Fruit fly (Drosophila melanogaster) ovary, adult (tissue): Measurements from ENCODE around the gene yellow-f2.
A peak's percentile ranks its signal among the peaks of the same experiment; 100 is the strongest.

Experiments
- CG17801 ChIP-seq: fragments of 200-800 bp; optimal IDR thresholded peaks from 2 replicates; lab custom pipeline; 2019; ENCODE audit warnings: missing biosample characterization, mild to moderate bottlenecking, missing genetic modification characterization, moderate library complexity; ENCODE audit not compliant: partially characterized antibody

yellow-f2 gene

DNA sequence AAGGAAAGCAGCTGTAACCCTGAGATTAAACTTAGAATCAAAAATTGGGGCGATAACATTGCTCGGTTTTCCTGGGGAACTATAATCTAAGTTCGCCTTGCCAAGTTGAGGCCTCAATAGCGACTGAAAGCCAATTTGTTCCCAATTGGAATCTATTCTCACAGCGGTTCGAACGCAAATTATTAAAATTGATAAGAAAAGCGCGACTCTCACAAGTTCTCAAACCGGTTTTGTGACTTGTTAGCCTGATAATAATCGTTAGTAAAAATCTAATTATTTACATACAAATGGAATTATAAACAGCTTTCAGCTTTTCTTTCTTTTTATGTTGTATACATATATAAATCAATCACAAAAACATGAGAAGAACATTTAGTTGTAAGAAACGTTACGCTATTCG lies at the start of gene yellow-f2:
TSS of gene yellow-f2 (minus strand) at position 101 of the 400 bp plus-strand sequence.
- TF ChIP-seq CG17801 (GFP tag; lab: Kevin White, UChicago), result no peak

DNA sequence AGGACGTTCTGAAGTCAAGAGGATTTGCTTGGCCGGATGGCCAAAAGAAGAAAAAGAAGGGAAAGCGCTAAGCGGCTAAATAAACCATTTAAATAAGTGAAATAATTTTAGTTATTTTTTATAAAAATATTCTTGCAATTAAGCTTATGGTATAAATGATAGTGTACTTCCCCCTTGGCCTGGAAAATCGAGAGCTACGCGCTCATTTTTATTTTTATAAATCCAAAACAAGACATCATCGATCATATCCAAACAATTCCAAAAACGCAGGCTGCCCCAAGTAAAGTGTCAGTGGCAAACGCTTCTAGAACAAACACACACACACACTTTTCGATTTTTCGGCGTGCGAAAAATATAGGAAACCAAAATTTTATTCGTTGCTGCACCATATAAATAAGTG lies 49.5 kb upstream of the yellow-f2 start, which contains the start of gene Hsc70-2:
TSS of gene Hsc70-2 (plus strand) at position 301 of the 400 bp plus-strand sequence.
- TF ChIP-seq CG17801 (GFP tag; lab: Kevin White, UChicago), result no peak

DNA sequence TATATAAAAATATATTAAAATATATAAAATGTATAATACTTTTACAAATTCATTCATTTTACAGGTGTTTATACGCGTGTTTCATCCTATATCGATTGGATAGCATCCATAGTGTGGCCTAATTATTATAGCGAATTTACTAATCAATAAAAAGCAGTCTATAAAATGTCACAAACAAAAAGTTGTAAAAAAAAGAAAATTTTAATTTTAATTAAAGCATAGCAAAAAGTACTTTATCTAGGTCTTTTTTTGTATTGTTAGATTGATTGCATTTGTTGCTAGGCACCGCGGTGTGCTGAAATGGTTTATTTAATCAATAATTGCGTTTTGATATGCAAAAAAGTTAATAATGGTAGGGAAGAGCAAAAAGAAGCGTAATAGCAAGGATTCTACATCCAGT lies 48.9 kb upstream of the yellow-f2 start, which contains the start of gene CG45122:
TSS of gene CG45122 (plus strand) at position 301 of the 400 bp plus-strand sequence.
- no peak for TF ChIP-seq CG17801 (GFP tag; lab: Kevin White, UChicago)

DNA sequence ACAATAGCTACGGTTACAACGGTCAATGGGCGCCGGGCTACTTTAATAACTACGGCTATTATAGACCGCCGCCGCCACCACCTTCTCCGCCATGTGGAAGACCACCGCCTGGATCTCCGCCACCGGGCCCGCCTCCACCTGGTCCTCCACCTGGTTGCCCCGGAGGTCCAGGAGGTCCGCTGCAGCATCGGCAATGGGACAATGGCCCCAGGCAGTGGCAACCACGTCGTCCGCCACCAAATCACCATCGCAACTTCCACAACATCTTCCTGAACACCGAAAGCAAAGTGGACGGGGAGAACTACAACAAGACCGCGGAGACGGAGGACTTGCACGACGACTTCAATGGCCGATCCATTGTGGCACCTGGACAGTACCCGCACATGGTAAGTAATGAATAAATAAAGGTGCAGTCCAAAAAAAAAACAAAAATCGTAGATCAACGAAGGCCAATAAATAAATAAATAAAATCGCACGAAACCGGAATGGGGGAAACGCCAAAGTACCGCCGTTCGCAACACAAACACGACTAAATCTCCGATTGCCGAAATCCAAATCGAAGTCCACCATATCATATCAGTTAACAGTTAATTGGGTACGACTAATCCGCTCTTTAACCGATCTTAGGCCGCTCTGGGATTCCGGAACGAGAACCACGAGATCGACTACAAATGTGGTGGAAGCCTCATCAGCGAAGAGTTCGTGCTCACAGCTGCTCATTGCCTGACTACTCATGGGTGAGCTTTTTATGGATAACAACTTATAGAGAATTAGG lies 47.5 kb upstream of the yellow-f2 start, which contains the start of gene snk:
TSS of gene snk (minus strand) at position 513 of the 775 bp plus-strand sequence.
- TF ChIP-seq CG17801 (GFP tag; lab: Kevin White, UChicago), result no peak

DNA sequence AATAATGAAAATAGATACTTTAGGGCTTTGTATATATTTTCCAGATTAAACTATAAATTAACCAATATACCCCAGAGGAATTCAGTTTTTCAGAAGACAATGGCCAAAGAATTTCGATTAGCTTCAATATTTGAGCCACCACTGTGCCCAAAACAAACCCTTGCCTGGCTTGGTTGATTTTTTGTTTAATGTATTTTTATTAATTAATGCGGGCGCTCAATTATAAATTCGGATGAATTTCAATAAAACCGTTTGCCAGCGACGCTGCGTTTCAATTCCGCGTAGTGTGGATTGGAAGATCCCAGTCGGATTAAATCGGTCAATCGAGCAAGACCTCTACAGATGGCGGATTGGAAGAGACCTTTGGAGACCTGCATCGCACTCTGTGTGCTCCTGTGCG lies 46.8 kb upstream of the yellow-f2 start, which contains the start of gene CG11670:
TSS of gene CG11670 (plus strand) at position 301 of the 400 bp plus-strand sequence.
- TF ChIP-seq CG17801 (GFP tag; lab: Kevin White, UChicago), result no peak

DNA sequence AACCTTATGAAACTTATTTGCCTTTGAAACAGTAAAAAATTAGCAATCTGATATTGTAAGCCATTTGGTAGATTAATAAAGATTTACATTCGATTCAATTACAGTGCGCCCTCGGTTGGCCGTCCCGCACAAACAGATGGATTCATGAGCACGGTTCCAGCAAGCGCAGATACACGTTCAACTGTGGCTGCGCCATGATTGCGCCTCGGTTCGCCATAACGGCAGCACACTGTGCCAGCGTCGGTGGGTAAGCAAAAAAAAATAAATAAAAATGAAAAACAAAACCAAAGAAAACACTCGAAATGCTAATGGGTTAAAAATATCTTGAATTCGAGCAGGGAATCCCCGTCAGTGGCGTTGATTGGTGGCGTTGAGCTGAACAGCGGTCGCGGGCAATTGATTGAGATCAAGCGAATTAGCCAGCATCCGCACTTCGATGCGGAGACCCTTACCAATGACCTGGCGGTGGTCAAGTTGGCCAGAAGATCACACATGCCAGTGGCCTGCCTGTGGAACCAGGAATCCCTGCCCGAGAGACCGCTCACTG lies 44.2 kb upstream of the yellow-f2 start:
- no peak for TF ChIP-seq CG17801 (GFP tag; lab: Kevin White, UChicago)

DNA sequence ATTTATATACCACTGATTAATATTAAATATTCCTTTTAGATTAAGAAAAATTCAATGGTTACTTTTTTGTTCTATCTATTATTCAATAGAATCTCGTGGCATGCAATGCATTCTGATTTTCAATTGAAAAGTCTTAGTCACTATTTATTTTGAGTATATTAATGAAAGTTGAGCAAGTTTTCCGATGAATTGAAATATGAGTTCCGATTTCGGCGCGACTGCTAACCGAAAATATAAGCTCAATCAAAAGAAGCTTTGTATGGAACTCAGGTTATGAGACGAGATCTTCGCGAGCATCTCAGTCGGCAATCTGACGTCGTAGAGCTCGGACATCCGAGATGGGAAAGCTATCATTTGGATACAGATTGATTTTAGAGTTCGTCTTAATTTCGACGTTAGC lies 43.1 kb upstream of the yellow-f2 start, which contains the start of gene CG11668:
TSS of gene CG11668 (plus strand) at position 301 of the 400 bp plus-strand sequence.
- TF ChIP-seq CG17801 (GFP tag; lab: Kevin White, UChicago), result no peak

DNA sequence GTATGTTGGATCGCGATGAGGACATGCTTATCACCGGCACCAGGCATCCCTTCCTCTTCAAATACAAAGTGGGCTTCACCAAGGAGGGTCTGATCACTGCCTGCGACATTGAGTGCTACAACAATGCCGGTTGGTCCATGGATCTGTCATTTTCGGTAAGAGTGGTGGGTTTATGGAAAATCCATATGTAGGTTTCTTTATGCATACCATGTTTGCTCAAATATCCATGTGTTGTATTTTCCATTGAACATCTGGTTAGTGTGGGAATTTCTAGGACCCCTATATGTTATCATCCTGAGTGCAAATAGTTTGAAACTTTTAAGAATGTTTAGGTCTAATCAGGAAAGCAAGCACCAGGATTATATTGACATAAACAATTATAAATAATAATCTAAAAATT lies 41.1 kb upstream of the yellow-f2 start:
- TF ChIP-seq CG17801 (GFP tag; lab: Kevin White, UChicago), result no peak

DNA sequence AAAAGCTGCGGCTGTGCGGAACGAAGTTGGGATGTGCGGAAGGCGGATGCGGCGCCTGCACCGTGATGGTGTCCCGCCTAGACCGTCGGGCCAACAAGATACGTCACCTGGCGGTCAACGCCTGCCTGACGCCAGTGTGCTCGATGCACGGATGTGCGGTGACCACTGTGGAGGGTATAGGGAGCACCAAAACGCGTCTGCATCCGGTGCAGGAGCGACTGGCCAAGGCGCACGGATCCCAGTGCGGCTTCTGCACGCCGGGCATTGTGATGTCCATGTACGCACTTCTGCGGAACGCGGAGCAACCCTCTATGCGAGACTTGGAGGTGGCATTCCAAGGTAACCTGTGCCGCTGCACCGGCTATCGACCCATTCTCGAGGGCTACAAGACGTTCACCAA lies 38.7 kb upstream of the yellow-f2 start:
- no peak for TF ChIP-seq CG17801 (GFP tag; lab: Kevin White, UChicago)

DNA sequence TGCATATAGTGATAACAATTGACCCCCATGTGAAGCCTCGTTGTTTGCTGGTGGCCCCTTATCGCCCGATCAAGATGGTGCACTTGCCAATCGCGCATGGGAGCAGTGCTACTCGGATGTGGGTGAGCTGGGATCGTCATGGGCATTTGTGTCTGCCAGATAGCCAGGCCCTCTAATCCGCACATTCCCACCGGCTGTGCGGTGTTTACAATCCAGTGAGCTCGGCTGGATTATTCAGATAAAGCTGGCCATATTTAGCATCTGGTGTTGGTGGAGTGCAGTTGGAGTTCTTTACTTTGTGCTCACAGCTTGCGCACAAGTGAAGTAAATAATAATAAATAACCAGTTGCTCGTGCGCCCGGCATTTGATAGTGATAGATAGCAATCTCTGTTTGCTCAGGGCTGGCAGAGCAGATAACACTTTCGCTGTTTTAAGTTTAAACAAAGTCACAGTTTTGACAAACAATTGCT lies 38.1 kb upstream of the yellow-f2 start:
- TF ChIP-seq CG17801 (GFP tag; lab: Kevin White, UChicago), result peak; percentile 34

DNA sequence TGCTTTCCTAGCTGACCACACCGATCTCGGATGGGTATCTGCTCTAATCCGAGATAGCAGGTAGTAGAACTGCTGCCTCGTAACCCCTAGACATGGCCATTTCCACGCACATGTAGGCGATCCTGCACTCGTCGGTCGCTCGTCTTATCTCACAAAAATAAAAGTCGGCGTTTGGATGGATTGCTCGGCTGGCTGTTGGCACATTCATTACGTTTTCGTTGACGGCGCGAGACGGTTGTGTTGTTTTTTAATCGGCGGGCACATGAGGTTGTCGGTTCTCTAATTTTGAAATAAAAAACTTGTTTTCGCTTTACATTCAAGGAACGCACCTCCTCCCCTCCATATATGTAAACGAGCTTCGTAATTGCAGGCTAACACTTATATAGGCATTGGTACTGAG lies 37.4 kb upstream of the yellow-f2 start, which contains the start of gene ry:
TSS of gene ry (plus strand) at position 206 of the 400 bp plus-strand sequence.
- no peak for TF ChIP-seq CG17801 (GFP tag; lab: Kevin White, UChicago)

DNA sequence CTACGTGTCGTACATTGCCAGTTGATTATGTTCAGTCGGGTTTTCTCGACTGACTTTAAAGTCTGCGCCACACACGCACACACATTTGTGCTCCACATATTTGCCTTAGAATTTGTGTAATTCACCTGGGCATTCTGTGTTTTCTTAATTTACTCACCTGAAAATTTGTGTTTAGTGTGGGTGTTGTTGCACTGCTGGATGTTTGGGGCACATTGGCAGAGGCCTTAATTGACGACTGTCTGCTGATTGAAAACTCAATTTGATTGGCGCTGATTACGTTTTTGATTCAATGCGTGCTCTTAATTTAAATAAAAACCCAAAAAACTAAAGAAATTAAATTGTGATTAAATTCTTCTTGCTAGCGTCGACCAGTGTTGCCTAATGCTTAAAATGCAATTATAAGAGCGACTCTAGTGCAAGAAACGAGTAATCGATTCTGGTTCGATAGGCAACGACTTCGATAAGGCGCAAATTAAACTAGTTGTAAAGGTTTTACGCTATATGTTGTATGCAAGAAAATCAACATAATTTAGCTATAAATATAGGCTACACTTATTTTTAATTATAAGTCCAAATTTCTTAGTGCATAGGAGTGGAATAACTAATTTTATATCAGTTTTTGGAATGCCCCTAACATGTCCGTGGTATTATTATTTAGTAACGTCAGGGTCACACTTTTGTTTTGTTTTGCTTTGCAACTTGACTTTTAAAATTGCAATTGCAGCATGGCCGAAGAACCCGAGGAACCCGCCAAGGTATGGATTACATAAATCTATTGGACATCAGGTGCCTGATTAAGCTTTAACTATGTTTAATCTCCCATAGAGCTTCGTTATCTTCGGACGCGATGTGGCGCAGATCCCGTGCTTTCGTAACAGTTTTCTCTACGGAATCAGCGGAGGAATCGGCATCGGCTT lies 35.6 kb upstream of the yellow-f2 start, which contains the start of the genes CG46281 and CG46280:
TSS of gene CG46281 (minus strand) at position 51 of the 917 bp plus-strand sequence.
TSS of gene CG46280 (minus strand) at position 403 of the 917 bp plus-strand sequence.
- TF ChIP-seq CG17801 (GFP tag; lab: Kevin White, UChicago), result peak; percentile 49

DNA sequence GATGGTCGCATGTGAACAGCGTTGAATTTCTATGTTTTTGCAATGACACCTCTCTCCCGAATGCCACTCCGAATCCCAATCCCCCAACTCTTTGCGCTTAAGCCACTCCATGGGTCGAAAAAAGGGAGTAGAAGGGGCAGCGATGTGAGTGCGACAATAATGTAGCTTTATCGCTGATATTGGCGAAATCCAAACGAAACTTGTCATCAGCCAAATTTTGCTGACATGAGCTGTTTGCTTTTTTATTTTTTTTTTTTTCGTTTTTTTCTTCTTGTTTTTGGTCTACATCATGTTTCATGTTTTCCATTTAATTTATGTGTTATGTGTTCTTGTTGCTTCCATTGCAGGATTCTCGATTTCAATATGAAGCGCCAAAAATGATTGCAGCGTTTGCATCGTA lies 24.0 kb upstream of the yellow-f2 start:
- peak; percentile 18 for TF ChIP-seq CG17801 (GFP tag; lab: Kevin White, UChicago)

DNA sequence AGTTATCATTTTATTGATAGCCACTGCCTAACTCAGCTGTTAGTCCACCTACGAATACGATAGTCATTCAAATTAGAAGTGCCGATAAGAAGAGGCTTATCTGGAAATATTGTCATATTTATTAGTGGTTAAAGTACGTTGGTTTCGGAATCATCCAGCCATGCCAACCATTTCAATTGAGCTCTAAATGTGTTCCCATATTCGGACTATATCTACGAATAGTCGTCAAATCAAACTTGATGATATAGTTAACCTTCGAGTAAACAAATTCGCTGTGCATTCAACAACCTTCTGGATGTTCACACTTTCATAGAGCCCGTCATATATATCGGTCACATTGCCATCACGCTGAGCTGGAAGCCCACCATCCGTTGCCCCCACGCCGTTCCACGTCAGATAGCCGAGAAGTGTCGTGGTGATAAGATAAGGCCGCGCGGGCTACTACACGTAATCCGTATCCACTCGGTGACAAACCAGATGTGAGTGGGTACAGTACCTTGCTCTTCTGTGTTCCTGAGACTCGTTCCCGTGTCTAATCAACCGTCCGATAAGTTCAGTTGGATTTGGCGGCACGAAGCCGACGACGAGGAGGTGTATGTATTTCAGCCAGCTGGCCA lies 23.4 kb upstream of the yellow-f2 start:
- TF ChIP-seq CG17801 (GFP tag; lab: Kevin White, UChicago), result no peak
